Worm (Caenorhabditis elegans): ENCODE data around the gene Y43F8B.18.

DNA sequence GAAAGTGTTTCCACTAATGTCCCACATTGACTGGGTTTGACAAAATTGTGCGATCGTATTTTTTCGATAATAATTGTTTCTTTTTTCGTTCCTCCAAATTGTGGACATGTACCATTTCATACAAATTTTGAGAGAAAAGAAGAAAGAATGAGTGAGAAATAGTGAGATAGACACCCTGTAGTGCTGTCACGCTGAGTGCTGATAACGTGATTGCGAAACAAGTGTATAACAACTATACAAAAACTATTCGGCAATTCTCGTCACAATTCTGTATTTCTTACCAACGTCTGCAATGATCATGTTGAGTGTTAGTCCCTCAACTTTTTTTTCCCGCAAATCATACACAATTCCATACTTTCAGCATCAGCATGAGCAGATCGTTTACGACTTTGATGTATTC lies 49.5 kb upstream of the Y43F8B.18 start, which contains the start of gene C25F9.14:
- TF ChIP-seq lin-13 (GFP tag; optimal IDR thresholded peaks at IDR 0.05) (no peak), nhr-71 (tag; optimal IDR thresholded peaks at IDR 0.05) (no peak), snpc-4 (tag; optimal IDR thresholded peaks at IDR 0.05) (no peak), blmp-1 (tag; optimal IDR thresholded peaks at IDR 0.05) (no peak), ceh-82 (tag; optimal IDR thresholded peaks at IDR 0.05) (no peak), Y116A8C.19 (tag; optimal IDR thresholded peaks at IDR 0.05; ENCODE audit: borderline replicate concordance) (no peak), nhr-12 (tag; optimal IDR thresholded peaks at IDR 0.05) (no peak), F16B12.6 (tag; optimal IDR thresholded peaks at IDR 0.05) (no peak), nhr-28 (tag; optimal IDR thresholded peaks at IDR 0.05) (no peak), irx-1 (tag; optimal IDR thresholded peaks at IDR 0.05) (no peak), alr-1 (tag; optimal IDR thresholded peaks at IDR 0.05; ENCODE audit: borderline replicate concordance) (no peak), nhr-11 (tag; optimal IDR thresholded peaks at IDR 0.05) (no peak), fos-1 (tag; optimal IDR thresholded peaks at IDR 0.05) (no peak), fkh-10 (GFP tag; optimal IDR thresholded peaks at IDR 0.05) (no peak)

All from whole organism, L1 larva.